Worm (Caenorhabditis elegans) whole organism, L3 larva: Measurements from ENCODE around the gene K09E2.1.
A peak's percentile ranks its signal among the peaks of the same experiment; 100 is the strongest.

ENCODE experiments used
- R02D3.7 ChIP-seq: fragments of 150-350 bp; optimal IDR thresholded peaks from 2 replicates; lab custom pipeline; 2014; ENCODE audit warnings: missing biosample characterization, missing genetic modification characterization
- aly-2 ChIP-seq: fragments of 150-350 bp; optimal IDR thresholded peaks from 2 replicates; lab custom pipeline; 2014; ENCODE audit warnings: missing biosample characterization, missing genetic modification characterization
- ama-1 ChIP-seq: fragments of 150-350 bp; optimal IDR thresholded peaks from 2 replicates; lab custom pipeline; 2018
- ceh-16 ChIP-seq: sonication (generic microtip); optimal IDR thresholded peaks from 2 replicates; lab custom pipeline; 2017; ENCODE audit warnings: missing biosample characterization, missing genetic modification characterization
- ceh-9 ChIP-seq: sonication (generic microtip); optimal IDR thresholded peaks from 2 replicates; lab custom pipeline; 2018; ENCODE audit warnings: missing biosample characterization, missing genetic modification characterization
- egl-27 ChIP-seq: sonication (generic microtip); optimal IDR thresholded peaks from 4 replicates; lab custom pipeline; 2017; ENCODE audit warnings: missing biosample characterization, missing genetic modification reagents, missing genetic modification characterization
- egl-5 ChIP-seq: fragments of 150-350 bp; optimal IDR thresholded peaks from 2 replicates; lab custom pipeline; 2017; ENCODE audit warnings: missing biosample characterization, missing genetic modification reagents, missing genetic modification characterization, inconsistent platforms
- elt-1 ChIP-seq: fragments of 150-350 bp; optimal IDR thresholded peaks from 2 replicates; lab custom pipeline; 2014; ENCODE audit warnings: missing biosample characterization, missing genetic modification characterization
- elt-2 ChIP-seq: sonication (generic microtip); optimal IDR thresholded peaks from 2 replicates; lab custom pipeline; 2016; ENCODE audit warnings: missing genetic modification reagents, mild to moderate bottlenecking, missing genetic modification characterization, missing compliant biosample characterization
- elt-3 ChIP-seq, 3 experiments: fragments of 150-350 bp in 1 of 3; sonication (generic microtip) in 2 of 3; optimal IDR thresholded peaks; 2 replicates in 2 of 3; 4 replicates in 1 of 3; lab custom pipeline; 2014 to 2017; ENCODE audit warnings: missing biosample characterization in 3 of 3, missing genetic modification characterization in 3 of 3
- fkh-10 ChIP-seq: sonication (generic microtip); optimal IDR thresholded peaks from 2 replicates; lab custom pipeline; 2017; ENCODE audit warnings: missing biosample characterization, missing genetic modification reagents, missing genetic modification characterization
- fkh-2 ChIP-seq: fragments of 150-350 bp; optimal IDR thresholded peaks from 2 replicates; lab custom pipeline; 2014; ENCODE audit warnings: missing biosample characterization, missing genetic modification reagents, missing genetic modification characterization
- fos-1 ChIP-seq: fragments of 150-350 bp; optimal IDR thresholded peaks from 2 replicates; lab custom pipeline; 2014; ENCODE audit warnings: missing biosample characterization, missing genetic modification characterization
- jun-1 ChIP-seq: fragments of 150-350 bp; optimal IDR thresholded peaks from 2 replicates; lab custom pipeline; 2014; ENCODE audit warnings: missing biosample characterization, missing genetic modification reagents, missing genetic modification characterization
- lin-39 ChIP-seq: fragments of 150-350 bp; optimal IDR thresholded peaks from 2 replicates; lab custom pipeline; 2018; ENCODE audit warnings: missing biosample characterization, missing genetic modification reagents, missing genetic modification characterization
- lsy-12 ChIP-seq: sonication (generic microtip); optimal IDR thresholded peaks from 2 replicates; lab custom pipeline; 2016; ENCODE audit warnings: mild to moderate bottlenecking, missing genetic modification characterization, missing compliant biosample characterization
- nfya-1 ChIP-seq: sonication (generic microtip); optimal IDR thresholded peaks from 2 replicates; lab custom pipeline; 2017; ENCODE audit warnings: missing genetic modification characterization, mild to moderate bottlenecking, missing compliant biosample characterization, antibody characterized with exemption, moderate library complexity; ENCODE audit not compliant: insufficient read depth
- nhr-11 ChIP-seq: fragments of 150-350 bp; optimal IDR thresholded peaks from 2 replicates; lab custom pipeline; 2014; ENCODE audit warnings: missing biosample characterization, missing genetic modification characterization
- nhr-12 ChIP-seq: fragments of 150-350 bp; optimal IDR thresholded peaks from 2 replicates; lab custom pipeline; 2014; ENCODE audit warnings: missing biosample characterization, missing genetic modification characterization
- nhr-23 ChIP-seq: fragments of 150-350 bp; optimal IDR thresholded peaks from 2 replicates; lab custom pipeline; 2014; ENCODE audit warnings: missing biosample characterization, missing genetic modification reagents, missing genetic modification characterization
- nhr-25 ChIP-seq: sonication (generic microtip); optimal IDR thresholded peaks from 2 replicates; lab custom pipeline; 2017; ENCODE audit warnings: missing biosample characterization, missing genetic modification characterization
- nhr-28 ChIP-seq: fragments of 150-350 bp; optimal IDR thresholded peaks from 2 replicates; lab custom pipeline; 2014; ENCODE audit warnings: missing biosample characterization, missing genetic modification characterization
- nhr-67 ChIP-seq: fragments of 150-350 bp; optimal IDR thresholded peaks from 2 replicates; lab custom pipeline; 2014; ENCODE audit warnings: missing biosample characterization, missing genetic modification characterization
- nhr-76 ChIP-seq: fragments of 150-350 bp; sonication (generic microtip); optimal IDR thresholded peaks from 5 replicates; lab custom pipeline; 2014; ENCODE audit warnings: missing biosample characterization, missing genetic modification characterization
- nhr-77 ChIP-seq: fragments of 150-350 bp; optimal IDR thresholded peaks from 2 replicates; lab custom pipeline; 2014; ENCODE audit warnings: missing biosample characterization, missing genetic modification characterization
- pha-4 ChIP-seq: fragments of 150-350 bp; optimal IDR thresholded peaks from 2 replicates; lab custom pipeline; 2014; ENCODE audit warnings: missing biosample characterization, missing genetic modification reagents, missing genetic modification characterization
- pqm-1 ChIP-seq: fragments of 150-350 bp; optimal IDR thresholded peaks from 2 replicates; lab custom pipeline; 2017; ENCODE audit warnings: missing biosample characterization, missing genetic modification characterization, inconsistent platforms
- sea-2 ChIP-seq: fragments of 150-350 bp; sonication (generic microtip); optimal IDR thresholded peaks from 4 replicates; lab custom pipeline; 2014; ENCODE audit warnings: missing biosample characterization, missing genetic modification reagents, missing genetic modification characterization
- skn-1 ChIP-seq: fragments of 150-350 bp; optimal IDR thresholded peaks from 2 replicates; lab custom pipeline; 2014; ENCODE audit warnings: missing biosample characterization, missing genetic modification characterization
- snpc-4 ChIP-seq: fragments of 150-350 bp; optimal IDR thresholded peaks from 2 replicates; lab custom pipeline; 2014; ENCODE audit warnings: missing biosample characterization, missing genetic modification characterization
- tbx-2 ChIP-seq: sonication (generic microtip); optimal IDR thresholded peaks from 2 replicates; lab custom pipeline; 2016; ENCODE audit warnings: mild to moderate bottlenecking, missing genetic modification characterization, missing compliant biosample characterization
- unc-39 ChIP-seq: sonication (generic microtip); optimal IDR thresholded peaks from 4 replicates; lab custom pipeline; 2017; ENCODE audit warnings: missing biosample characterization, missing genetic modification characterization
- unc-62 ChIP-seq: fragments of 150-350 bp; sonication (generic microtip); optimal IDR thresholded peaks from 4 replicates; lab custom pipeline; 2014; ENCODE audit warnings: missing biosample characterization, missing genetic modification reagents, missing genetic modification characterization
- zag-1 ChIP-seq: fragments of 150-350 bp; optimal IDR thresholded peaks from 2 replicates; lab custom pipeline; 2014; ENCODE audit warnings: missing biosample characterization, missing genetic modification characterization
- ztf-11 ChIP-seq: fragments of 150-350 bp; optimal IDR thresholded peaks from 2 replicates; lab custom pipeline; 2014; ENCODE audit warnings: missing biosample characterization, missing genetic modification characterization
- ztf-4 ChIP-seq: fragments of 150-350 bp; optimal IDR thresholded peaks from 2 replicates; lab custom pipeline; 2014; ENCODE audit warnings: missing biosample characterization, missing genetic modification characterization

The K09E2.1 gene

ce11 chrX:8709424-8709823, 27.7 kb downstream of the K09E2.1 start, which contains the start of gene kreg-1:
TSS of gene kreg-1 (plus strand) at chrX:8709764.
- TF ChIP-seq pqm-1 (peak; percentile 83), elt-2 (tag; lab: Kevin White, UChicago) (peak; percentile 56), lin-39 (tag; lab: Kevin White, UChicago) (no peak)

DNA sequence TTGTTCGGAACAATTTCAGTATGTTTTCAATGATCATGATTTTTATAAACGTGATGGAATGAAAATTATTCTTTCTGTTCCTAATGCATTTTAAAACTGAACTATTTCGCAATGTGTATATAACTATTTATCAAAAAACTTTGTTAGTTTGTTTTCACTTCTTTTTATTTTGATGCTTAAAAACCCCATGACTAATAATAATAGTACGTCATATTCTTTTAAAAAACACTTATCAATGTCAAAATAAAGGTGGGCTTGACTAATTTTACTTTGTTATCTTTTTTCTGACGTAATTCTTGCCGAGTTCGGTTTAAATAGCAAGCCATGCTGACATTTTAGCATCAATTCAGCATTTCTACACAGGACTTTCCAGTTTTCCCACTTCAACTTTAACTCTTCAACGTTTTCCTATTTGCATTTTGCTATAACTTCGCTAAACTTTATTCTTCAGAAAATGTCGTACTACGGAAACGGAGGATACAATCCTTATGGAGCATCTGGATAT, 29.5 kb downstream of the K09E2.1 start, which contains the start of gene F53A9.1:
F53A9.1 (plus strand) TSS at position 455 of the 505 bp plus-strand sequence.
- TF ChIP-seq elt-3 (tag; optimal IDR thresholded peaks at IDR 0.05; lab: Kevin White, UChicago) = no peak
- TF ChIP-seq sea-2 = no peak
- peak; percentile 1 for TF ChIP-seq pha-4
- no peak for TF ChIP-seq snpc-4 (tag; lab: Kevin White, UChicago)
- TF ChIP-seq fkh-2 = no peak
- TF ChIP-seq elt-2 (tag; lab: Kevin White, UChicago) = peak; percentile 28
- no peak for TF ChIP-seq ztf-4 (tag; lab: Kevin White, UChicago)
- TF ChIP-seq zag-1 (tag; lab: Kevin White, UChicago) = no peak
- TF ChIP-seq lsy-12 (tag; lab: Kevin White, UChicago) = no peak
- no peak for TF ChIP-seq ama-1 (lab: Kevin White, UChicago)
- TF ChIP-seq nhr-11 (tag; lab: Kevin White, UChicago) = no peak
- no peak for TF ChIP-seq jun-1 (tag; lab: Kevin White, UChicago)
- no peak for TF ChIP-seq egl-27 (tag; lab: Kevin White, UChicago)
- TF ChIP-seq pqm-1 = peak; percentile 18

ce11 chrX:8712662-8713061, 31.0 kb downstream of the K09E2.1 start:
- peak; percentile 77 for TF ChIP-seq pqm-1
- TF ChIP-seq elt-2 (tag; lab: Kevin White, UChicago) = peak; percentile 89
- TF ChIP-seq nhr-23 (tag; lab: Kevin White, UChicago) = no peak
- peak; percentile 43 for TF ChIP-seq jun-1 (tag; lab: Kevin White, UChicago)
- TF ChIP-seq nhr-76 (tag; lab: Kevin White, UChicago) = no peak
- TF ChIP-seq ceh-9 (tag; lab: Kevin White, UChicago) = no peak
- no peak for TF ChIP-seq nhr-12 (tag; lab: Kevin White, UChicago)
- TF ChIP-seq pha-4 = peak; percentile 40
- TF ChIP-seq nhr-77 = no peak
- peak; percentile 55 for TF ChIP-seq skn-1

ce11 chrX:8713754-8714295, 32.1 kb downstream of the K09E2.1 start, which contains the start of gene F53A9.6:
TSS of gene F53A9.6 (minus strand) at chrX:8713804.
- TF ChIP-seq lsy-12 (tag; lab: Kevin White, UChicago) (no peak), pha-4 (peak; percentile 49), R02D3.7 (tag; lab: Kevin White, UChicago) (no peak), fkh-10 (GFP tag; lab: Kevin White, UChicago) (no peak), nhr-23 (tag; lab: Kevin White, UChicago) (no peak), aly-2 (tag; lab: Kevin White, UChicago) (no peak), unc-39 (tag; lab: Kevin White, UChicago) (no peak), nhr-67 (tag; lab: Kevin White, UChicago) (no peak), jun-1 (tag; lab: Kevin White, UChicago) (peak; percentile 44), tbx-2 (tag; lab: Kevin White, UChicago) (no peak), ceh-16 (tag; lab: Kevin White, UChicago) (no peak), elt-2 (tag; lab: Kevin White, UChicago) (peak; percentile 77), zag-1 (tag; lab: Kevin White, UChicago) (no peak), nhr-11 (tag; lab: Kevin White, UChicago) (no peak), nhr-77 (no peak), fkh-2 (no peak), unc-62 (no peak), pqm-1 (peak; percentile 73), skn-1 (no peak), fos-1 (tag; lab: Kevin White, UChicago) (no peak), elt-1 (tag; lab: Kevin White, UChicago) (no peak), nhr-25 (tag; lab: Kevin White, UChicago) (no peak), egl-5 (tag; lab: Kevin White, UChicago) (no peak), lin-39 (tag; lab: Kevin White, UChicago) (no peak), nhr-28 (tag; lab: Kevin White, UChicago) (no peak), nhr-76 (tag; lab: Kevin White, UChicago) (no peak), ceh-9 (tag; lab: Kevin White, UChicago) (no peak), ztf-11 (no peak), ztf-4 (tag; lab: Kevin White, UChicago) (no peak), nhr-12 (tag; lab: Kevin White, UChicago) (no peak), nfya-1 (no peak)
